Fruit fly (Drosophila melanogaster): ENCODE measurements around the gene robl37BC.
A peak's percentile ranks its signal among the peaks of the same experiment; 100 is the strongest.

robl37BC gene

DNA sequence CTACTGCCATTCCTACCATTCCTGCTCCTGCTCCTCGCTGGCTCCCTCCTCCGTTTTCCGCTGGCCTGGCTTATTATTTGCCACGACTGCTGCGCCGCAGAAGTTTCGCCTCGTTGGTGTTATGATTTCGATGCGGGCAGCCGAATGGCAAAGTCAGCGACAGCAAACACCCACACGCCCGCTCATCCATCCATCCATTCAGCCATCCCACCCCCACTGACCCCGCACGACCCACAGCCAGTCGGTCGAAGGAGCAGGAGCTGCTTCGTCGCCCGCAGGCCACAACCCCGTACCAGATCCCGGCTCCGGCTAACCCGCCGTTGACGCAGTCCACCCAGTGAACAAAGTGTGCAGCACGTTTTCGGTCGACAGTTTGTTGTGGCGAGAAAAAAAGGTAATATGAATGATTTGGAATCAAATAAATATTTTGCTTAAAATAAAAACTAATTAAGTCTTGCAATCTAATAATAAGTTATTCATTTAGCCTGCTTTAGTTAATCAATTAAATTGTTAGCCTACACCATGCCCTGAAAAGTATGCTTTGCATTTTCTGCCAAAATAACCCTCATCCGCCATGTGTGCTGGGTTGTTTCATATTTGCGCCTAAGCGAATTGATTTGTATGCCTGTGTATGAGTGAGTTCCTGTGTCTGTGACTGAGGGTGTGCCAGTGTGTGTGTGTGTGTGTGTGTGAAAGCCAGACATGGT, 16.0 kb downstream of the robl37BC start (continued):
- no peak for TF ChIP-seq sr (GFP tag; IDR thresholded peaks at IDR 0.05)
- TF ChIP-seq peb (GFP tag; IDR thresholded peaks at IDR 0.05): no peak
- TF ChIP-seq CG5953 (GFP tag; IDR thresholded peaks at IDR 0.05): no peak
- peak; percentile 50 for TF ChIP-seq mam (GFP tag; optimal IDR thresholded peaks at IDR 0.05)
- TF ChIP-seq p53 (GFP tag; optimal IDR thresholded peaks at IDR 0.05): no peak
- no peak for TF ChIP-seq CG11093 (GFP tag; IDR thresholded peaks at IDR 0.05)
- no peak for TF ChIP-seq zf30C (GFP tag; optimal IDR thresholded peaks at IDR 0.05)
- no peak for TF ChIP-seq tna (GFP tag; IDR thresholded peaks at IDR 0.05; ENCODE audit: partially characterized antibody)
- no peak for TF ChIP-seq Hey (tag; optimal IDR thresholded peaks at IDR 0.05)
- peak; percentile 20; the same call in 1 of the 2 replicates for TF ChIP-seq CG10366 (GFP tag; IDR thresholded peaks at IDR 0.05)
- peak; percentile 52; the same call in 1 of the 2 replicates for TF ChIP-seq slbo (GFP tag; IDR thresholded peaks at IDR 0.05)
- no peak for TF ChIP-seq mld (GFP tag; IDR thresholded peaks at IDR 0.05; ENCODE audit: partially characterized antibody)
- TF ChIP-seq Max (GFP tag; optimal IDR thresholded peaks at IDR 0.05): no peak
- peak; percentile 65 for TF ChIP-seq NfI (GFP tag; optimal IDR thresholded peaks at IDR 0.05)
- no peak for TF ChIP-seq z (GFP tag; IDR thresholded peaks at IDR 0.05)
- TF ChIP-seq CG12942 (GFP tag; optimal IDR thresholded peaks at IDR 0.05): no peak
- peak; percentile 25 for TF ChIP-seq ewg (GFP tag; optimal IDR thresholded peaks at IDR 0.05)
- TF ChIP-seq corto (GFP tag; optimal IDR thresholded peaks at IDR 0.05): no peak
- TF ChIP-seq Blimp-1 (GFP tag; optimal IDR thresholded peaks at IDR 0.05): peak; percentile 34
- TF ChIP-seq hb (GFP tag; IDR thresholded peaks at IDR 0.05; ENCODE audit: partially characterized antibody): no peak
- TF ChIP-seq Dp (GFP tag; optimal IDR thresholded peaks at IDR 0.05): no peak
- TF ChIP-seq CG15269 (tag; optimal IDR thresholded peaks at IDR 0.05): peak; percentile 65
- no peak for TF ChIP-seq lola (GFP tag; optimal IDR thresholded peaks at IDR 0.05)
- TF ChIP-seq Dll (GFP tag; IDR thresholded peaks at IDR 0.05; ENCODE audit: partially characterized antibody): no peak
- TF ChIP-seq nau (GFP tag; optimal IDR thresholded peaks at IDR 0.05): peak; percentile 45
- no peak for TF ChIP-seq CG3065 (GFP tag; optimal IDR thresholded peaks at IDR 0.05)
- TF ChIP-seq sug (tag; optimal IDR thresholded peaks at IDR 0.05): peak; percentile 56
- no peak for TF ChIP-seq HLHmδ (GFP tag; optimal IDR thresholded peaks at IDR 0.05)
- peak; percentile 15 for TF ChIP-seq CG15601 (tag; optimal IDR thresholded peaks at IDR 0.05)
- peak; percentile 68 for TF ChIP-seq cwo (GFP tag; optimal IDR thresholded peaks at IDR 0.05)
- TF ChIP-seq CG12236 (GFP tag; optimal IDR thresholded peaks at IDR 0.05): no peak
- TF ChIP-seq CG17359 (tag; optimal IDR thresholded peaks at IDR 0.05): peak; percentile 57
- no peak for TF ChIP-seq CG32772 (GFP tag; IDR thresholded peaks at IDR 0.05)
- TF ChIP-seq zen2 (GFP tag; IDR thresholded peaks at IDR 0.05; ENCODE audit: partially characterized antibody): 0 out of 3 replicates have a peak, but pooled peaks have one; percentile 3
- TF ChIP-seq CG10654 (GFP tag; optimal IDR thresholded peaks at IDR 0.05): no peak
- no peak for TF ChIP-seq CG9797 (GFP tag; optimal IDR thresholded peaks at IDR 0.05)
- no peak for TF ChIP-seq CG17912 (GFP tag; optimal IDR thresholded peaks at IDR 0.05)
- TF ChIP-seq CG13123 (GFP tag; optimal IDR thresholded peaks at IDR 0.05): no peak
- peak; percentile 77 for TF ChIP-seq CG13296 (GFP tag; optimal IDR thresholded peaks at IDR 0.05)
- no peak for TF ChIP-seq ac (GFP tag; optimal IDR thresholded peaks at IDR 0.05)
- peak; percentile 27 for TF ChIP-seq fd96Cb (tag; optimal IDR thresholded peaks at IDR 0.05)
- no peak for TF ChIP-seq dati (GFP tag; IDR thresholded peaks at IDR 0.05)
- peak; percentile 35 for TF ChIP-seq CG1603 (tag; optimal IDR thresholded peaks at IDR 0.05)
- no peak for TF ChIP-seq Kr (GFP tag; optimal IDR thresholded peaks at IDR 0.05)
- TF ChIP-seq CG14667 (GFP tag; IDR thresholded peaks at IDR 0.05): no peak
- TF ChIP-seq CG1529 (GFP tag; optimal IDR thresholded peaks at IDR 0.05): no peak
- TF ChIP-seq Mrtf (GFP tag; IDR thresholded peaks at IDR 0.05): no peak
- TF ChIP-seq Optix (GFP tag; IDR thresholded peaks at IDR 0.05): no peak; the same call in 2 of the 3 replicates
- TF ChIP-seq vnd (GFP tag; IDR thresholded peaks at IDR 0.05; ENCODE audit: partially characterized antibody): no peak

Data from whole organism, embryonic.